Worm (Caenorhabditis elegans): Measurements from ENCODE around the gene sds-22.
A peak's percentile ranks its signal among the peaks of the same experiment; 100 is the strongest.

sds-22 gene

ce11 chrII:7873843-7874372 is 15.7 kb downstream of the sds-22 start, which contains the start of gene T01H3.3:
TSS of gene T01H3.3 (minus strand) at chrII:7873893.
- peak; percentile 6 for TF ChIP-seq elt-2 (tag; optimal IDR thresholded peaks at IDR 0.05)
- peak; percentile 54 for TF ChIP-seq lin-15B (tag; optimal IDR thresholded peaks at IDR 0.05)
- peak; percentile 58 for TF ChIP-seq nfya-1 (tag; optimal IDR thresholded peaks at IDR 0.05; ENCODE audit: insufficient read depth)
- peak; percentile 84 for TF ChIP-seq pha-4 (tag; optimal IDR thresholded peaks at IDR 0.05)
- TF ChIP-seq fos-1 (tag; optimal IDR thresholded peaks at IDR 0.05): no peak
- peak; percentile 60 for TF ChIP-seq nhr-23 (tag; optimal IDR thresholded peaks at IDR 0.05)

- peak; percentile 13 for TF ChIP-seq nhr-43 (tag; optimal IDR thresholded peaks at IDR 0.05; ENCODE audit: poor library complexity, severe bottlenecking)
- TF ChIP-seq elt-2 (tag; optimal IDR thresholded peaks at IDR 0.05): peak; percentile 18
- TF ChIP-seq ZK546.5 (tag; optimal IDR thresholded peaks at IDR 0.05): no peak
- TF ChIP-seq nhr-23 (tag; optimal IDR thresholded peaks at IDR 0.05): peak; percentile 15
- no peak for TF ChIP-seq elt-3 (tag; optimal IDR thresholded peaks at IDR 0.05)
These were observed 19.7 kb downstream of the sds-22 start, which contains the start of gene T01H3.2 for ce11 chrII:7877744-7878468. TSS of gene T01H3.2 (minus strand) at chrII:7877994.

ce11 chrII:7879266-7879718 is 21.1 kb downstream of the sds-22 start, which contains the start of the genes vha-4 and T01H3.5:
TSS of gene vha-4 (minus strand) at chrII:7879316.
TSS of gene T01H3.5 (plus strand) at chrII:7879616.
- TF ChIP-seq mdl-1 (tag; optimal IDR thresholded peaks at IDR 0.05) (no peak), lin-15B (tag; optimal IDR thresholded peaks at IDR 0.05) (peak; percentile 4), lsy-12 (tag; optimal IDR thresholded peaks at IDR 0.05) (no peak), tbx-2 (tag; optimal IDR thresholded peaks at IDR 0.05) (no peak), hmg-11 (tag; optimal IDR thresholded peaks at IDR 0.05) (peak; percentile 52), fkh-2 (tag; optimal IDR thresholded peaks at IDR 0.05) (no peak), pqm-1 (tag; optimal IDR thresholded peaks at IDR 0.05) (no peak), nhr-67 (tag; optimal IDR thresholded peaks at IDR 0.05) (no peak), snpc-4 (tag; optimal IDR thresholded peaks at IDR 0.05) (no peak), unc-62 (GFP tag; optimal IDR thresholded peaks at IDR 0.05) (no peak), nhr-23 (tag; optimal IDR thresholded peaks at IDR 0.05) (no peak), mml-1 (tag; optimal IDR thresholded peaks at IDR 0.05) (no peak), nhr-28 (tag; optimal IDR thresholded peaks at IDR 0.05) (no peak)

- TF ChIP-seq elt-1 (tag; optimal IDR thresholded peaks at IDR 0.05) (no peak), pha-4 (tag; optimal IDR thresholded peaks at IDR 0.05) (no peak), unc-39 (tag; optimal IDR thresholded peaks at IDR 0.05) (no peak)
These were observed 22.2 kb downstream of the sds-22 start, which contains the start of gene perm-1 for ce11 chrII:7880373-7880862. TSS of gene perm-1 (plus strand) at chrII:7880812.

- peak; percentile 40 for TF ChIP-seq sea-2 (GFP tag; optimal IDR thresholded peaks at IDR 0.05)
- TF ChIP-seq lin-39 (tag; optimal IDR thresholded peaks at IDR 0.05): peak; percentile 60
- TF ChIP-seq fos-1 (tag; optimal IDR thresholded peaks at IDR 0.05): no peak
- peak; percentile 31 for TF ChIP-seq fkh-10 (GFP tag; optimal IDR thresholded peaks at IDR 0.05)
- TF ChIP-seq hmg-11 (tag; optimal IDR thresholded peaks at IDR 0.05): peak; percentile 18
- peak; percentile 74 for TF ChIP-seq nfya-1 (tag; optimal IDR thresholded peaks at IDR 0.05; ENCODE audit: insufficient read depth)
- no peak for TF ChIP-seq elt-3 (tag; optimal IDR thresholded peaks at IDR 0.05)
These were observed 26.7 kb downstream of the sds-22 start for ce11 chrII:7884898-7885297.

ce11 chrII:7887295-7887694 is 29.1 kb downstream of the sds-22 start:
- TF ChIP-seq nhr-25 (tag; optimal IDR thresholded peaks at IDR 0.05) (peak; percentile 61), fkh-2 (tag; optimal IDR thresholded peaks at IDR 0.05) (peak; percentile 87), nhr-237 (tag; optimal IDR thresholded peaks at IDR 0.05) (no peak), nhr-23 (tag; optimal IDR thresholded peaks at IDR 0.05) (peak; percentile 1), pqm-1 (tag; optimal IDR thresholded peaks at IDR 0.05) (no peak), jun-1 (tag; optimal IDR thresholded peaks at IDR 0.05) (peak; percentile 22), mdl-1 (tag; optimal IDR thresholded peaks at IDR 0.05) (no peak), hmg-11 (tag; optimal IDR thresholded peaks at IDR 0.05) (peak; percentile 36), tbx-2 (tag; optimal IDR thresholded peaks at IDR 0.05) (no peak), skn-1 (tag; optimal IDR thresholded peaks at IDR 0.05) (peak; percentile 19), lin-39 (tag; optimal IDR thresholded peaks at IDR 0.05) (peak; percentile 67), ceh-16 (tag; optimal IDR thresholded peaks at IDR 0.05) (no peak), snpc-4 (tag; optimal IDR thresholded peaks at IDR 0.05) (peak; percentile 45), nhr-67 (tag; optimal IDR thresholded peaks at IDR 0.05) (no peak), ama-1 (optimal IDR thresholded peaks at IDR 0.05) (peak; percentile 53), nfya-1 (tag; optimal IDR thresholded peaks at IDR 0.05; ENCODE audit: insufficient read depth) (peak; percentile 63), nhr-12 (tag; optimal IDR thresholded peaks at IDR 0.05) (no peak), lin-15B (tag; optimal IDR thresholded peaks at IDR 0.05) (peak; percentile 7), pha-4 (tag; optimal IDR thresholded peaks at IDR 0.05) (peak; percentile 32), ZK546.5 (tag; optimal IDR thresholded peaks at IDR 0.05) (no peak), fkh-10 (GFP tag; optimal IDR thresholded peaks at IDR 0.05) (peak; percentile 69), ceh-28 (tag; optimal IDR thresholded peaks at IDR 0.05) (peak; percentile 8), elt-2 (tag; optimal IDR thresholded peaks at IDR 0.05) (no peak), egl-27 (tag; optimal IDR thresholded peaks at IDR 0.05) (no peak), nhr-11 (tag; optimal IDR thresholded peaks at IDR 0.05) (peak; percentile 91), daf-12 (tag; optimal IDR thresholded peaks at IDR 0.05) (no peak), eor-1 (tag; optimal IDR thresholded peaks at IDR 0.05) (no peak)

All from whole organism, L3 larva.